Worm (Caenorhabditis elegans): Measurements from ENCODE around the gene C35B1.9.
A peak's percentile ranks its signal among the peaks of the same experiment; 100 is the strongest.

The C35B1.9 gene

DNA sequence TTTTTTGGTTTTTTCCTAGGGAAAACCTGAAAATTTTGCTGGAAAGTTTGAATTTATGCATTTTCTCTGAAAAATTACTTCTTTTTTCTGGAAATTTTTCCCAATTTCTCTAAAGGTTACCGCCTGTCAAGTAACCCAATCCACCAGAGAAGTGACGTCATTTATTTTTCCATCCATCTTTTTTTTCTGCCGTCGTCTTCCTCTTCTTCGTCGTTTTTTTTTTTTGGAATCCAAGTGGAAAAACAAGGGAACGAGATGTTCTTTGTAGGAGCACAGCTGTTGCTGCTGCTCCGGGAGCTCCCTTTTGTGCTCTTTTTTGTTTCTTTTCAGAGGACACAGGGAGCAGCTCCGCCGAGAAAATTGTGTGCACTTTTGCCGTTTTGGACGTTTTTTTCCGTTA is 13.6 kb upstream of the C35B1.9 start:
- TF ChIP-seq nfya-1 (tag; optimal IDR thresholded peaks at IDR 0.05; ENCODE audit: insufficient read depth) (peak; percentile 14), ceh-16 (tag; optimal IDR thresholded peaks at IDR 0.05) (no peak)

DNA sequence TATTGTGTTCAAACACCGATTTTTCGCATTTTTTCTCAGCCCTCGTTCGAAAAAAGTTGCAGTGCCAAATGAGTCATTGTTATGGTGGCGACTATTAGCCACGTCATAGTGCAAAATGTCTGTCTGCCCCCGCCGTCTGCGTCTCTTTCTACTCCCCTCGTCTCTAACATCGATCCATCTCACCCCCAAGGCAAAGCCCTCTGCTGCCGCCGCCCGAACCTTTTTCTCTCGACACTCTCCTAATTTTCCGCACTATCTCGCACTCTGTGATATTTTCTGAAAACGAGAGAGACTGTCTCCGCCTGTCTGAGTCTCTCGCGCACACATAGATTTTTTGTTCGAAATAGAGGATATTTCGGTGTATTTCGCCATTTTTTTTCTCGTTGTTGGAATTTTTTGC is 12.3 kb upstream of the C35B1.9 start:
- TF ChIP-seq egl-27 (tag; optimal IDR thresholded peaks at IDR 0.05), result no peak
- no peak for TF ChIP-seq fkh-2 (tag; optimal IDR thresholded peaks at IDR 0.05)
- TF ChIP-seq daf-12 (tag; optimal IDR thresholded peaks at IDR 0.05), result no peak
- TF ChIP-seq mml-1 (tag; optimal IDR thresholded peaks at IDR 0.05), result no peak
- TF ChIP-seq lin-39 (tag; optimal IDR thresholded peaks at IDR 0.05), result peak; percentile 70
- no peak for TF ChIP-seq skn-1 (tag; optimal IDR thresholded peaks at IDR 0.05)
- peak; percentile 42 for TF ChIP-seq tbx-2 (tag; optimal IDR thresholded peaks at IDR 0.05)
- no peak for TF ChIP-seq fkh-10 (GFP tag; optimal IDR thresholded peaks at IDR 0.05)
- TF ChIP-seq pqm-1 (tag; optimal IDR thresholded peaks at IDR 0.05), result no peak
- no peak for TF ChIP-seq ceh-82 (tag; optimal IDR thresholded peaks at IDR 0.05)
- TF ChIP-seq ceh-16 (tag; optimal IDR thresholded peaks at IDR 0.05), result no peak
- TF ChIP-seq nhr-28 (tag; optimal IDR thresholded peaks at IDR 0.05), result no peak
- peak; percentile 70 for TF ChIP-seq nhr-25 (tag; optimal IDR thresholded peaks at IDR 0.05)
- TF ChIP-seq elt-1 (tag; optimal IDR thresholded peaks at IDR 0.05), result no peak
- peak; percentile 66 for TF ChIP-seq R02D3.7 (tag; optimal IDR thresholded peaks at IDR 0.05)
- no peak for TF ChIP-seq ceh-9 (tag; optimal IDR thresholded peaks at IDR 0.05)
- peak; percentile 94 for TF ChIP-seq hmg-11 (tag; optimal IDR thresholded peaks at IDR 0.05)
- no peak for TF ChIP-seq nhr-12 (tag; optimal IDR thresholded peaks at IDR 0.05)
- TF ChIP-seq nhr-67 (tag; optimal IDR thresholded peaks at IDR 0.05), result no peak
- no peak for TF ChIP-seq zag-1 (tag; optimal IDR thresholded peaks at IDR 0.05)
- peak; percentile 1 for TF ChIP-seq ama-1 (optimal IDR thresholded peaks at IDR 0.05)
- peak; percentile 77 for TF ChIP-seq jun-1 (tag; optimal IDR thresholded peaks at IDR 0.05)
- TF ChIP-seq mdl-1 (tag; optimal IDR thresholded peaks at IDR 0.05), result peak; percentile 29
- peak; percentile 47 for TF ChIP-seq lin-15B (tag; optimal IDR thresholded peaks at IDR 0.05)
- no peak for TF ChIP-seq elt-3 (tag; optimal IDR thresholded peaks at IDR 0.05)
- no peak for TF ChIP-seq nhr-237 (tag; optimal IDR thresholded peaks at IDR 0.05)
- peak; percentile 64 for TF ChIP-seq lsy-12 (tag; optimal IDR thresholded peaks at IDR 0.05)
- no peak for TF ChIP-seq nhr-77 (tag; optimal IDR thresholded peaks at IDR 0.05)
- peak; percentile 92 for TF ChIP-seq ceh-28 (tag; optimal IDR thresholded peaks at IDR 0.05)
- no peak for TF ChIP-seq ztf-11 (tag; optimal IDR thresholded peaks at IDR 0.05)
- peak; percentile 84 for TF ChIP-seq nfya-1 (tag; optimal IDR thresholded peaks at IDR 0.05; ENCODE audit: insufficient read depth)
- TF ChIP-seq ztf-4 (tag; optimal IDR thresholded peaks at IDR 0.05), result no peak
- TF ChIP-seq aly-2 (tag; optimal IDR thresholded peaks at IDR 0.05), result no peak
- peak; percentile 34 for TF ChIP-seq unc-62 (GFP tag; optimal IDR thresholded peaks at IDR 0.05)
- TF ChIP-seq nhr-76 (tag; optimal IDR thresholded peaks at IDR 0.05), result no peak
- no peak for TF ChIP-seq unc-39 (tag; optimal IDR thresholded peaks at IDR 0.05)
- TF ChIP-seq eor-1 (tag; optimal IDR thresholded peaks at IDR 0.05), result no peak
- no peak for TF ChIP-seq sea-2 (GFP tag; optimal IDR thresholded peaks at IDR 0.05)
- no peak for TF ChIP-seq nhr-11 (tag; optimal IDR thresholded peaks at IDR 0.05)
- TF ChIP-seq snpc-4 (tag; optimal IDR thresholded peaks at IDR 0.05), result peak; percentile 62
- TF ChIP-seq pha-4 (tag; optimal IDR thresholded peaks at IDR 0.05), result peak; percentile 76
- TF ChIP-seq nhr-43 (tag; optimal IDR thresholded peaks at IDR 0.05; ENCODE audit: poor library complexity, severe bottlenecking), result peak; percentile 64
- TF ChIP-seq elt-2 (tag; optimal IDR thresholded peaks at IDR 0.05), result peak; percentile 58
- peak; percentile 51 for TF ChIP-seq nhr-23 (tag; optimal IDR thresholded peaks at IDR 0.05)
- peak; percentile 10 for TF ChIP-seq egl-5 (tag; optimal IDR thresholded peaks at IDR 0.05)
- TF ChIP-seq fos-1 (tag; optimal IDR thresholded peaks at IDR 0.05), result peak; percentile 62
- TF ChIP-seq ZK546.5 (tag; optimal IDR thresholded peaks at IDR 0.05), result no peak
